Worm (Caenorhabditis elegans) whole organism, L4 larva: ENCODE data around the gene R10E4.7.

Experiments used
- F26F4.8 ChIP-seq: fragments of 200-800 bp; sonication (Bioruptor generic); conservative IDR thresholded peaks from 2 replicates; pipeline ENCODE4 v1.3.6; 2022; ENCODE audit warnings: missing genetic modification characterization, missing compliant biosample characterization
- F37D6.2 ChIP-seq: sonication (generic microtip); optimal IDR thresholded peaks from 2 replicates; lab custom pipeline; 2016; ENCODE audit warnings: mild to moderate bottlenecking, missing genetic modification characterization, missing compliant biosample characterization
- R02D3.7 ChIP-seq: fragments of 150-350 bp; sonication (generic microtip); optimal IDR thresholded peaks from 3 replicates; lab custom pipeline; 2014; ENCODE audit warnings: missing biosample characterization, missing genetic modification characterization
- Y75B8A.6 ChIP-seq: fragments of 200-800 bp; sonication (Bioruptor generic); IDR thresholded peaks from 2 replicates; pipeline ENCODE4 v1.3.6; 2022; ENCODE audit warnings: missing genetic modification reagents, missing genetic modification characterization, missing compliant biosample characterization
- aha-1 ChIP-seq: fragments of 150-350 bp; peaks from one replicate; lab custom pipeline; 2014; ENCODE audit warnings: missing biosample characterization, missing genetic modification characterization
- ceh-20 ChIP-seq: fragments of 200-800 bp; sonication (Bioruptor generic); IDR thresholded peaks from 2 replicates; pipeline ENCODE4 v1.3.6; 2022; ENCODE audit warnings: missing genetic modification reagents, missing genetic modification characterization, missing compliant biosample characterization
- ceh-32 ChIP-seq: sonication (generic microtip); optimal IDR thresholded peaks from 2 replicates; lab custom pipeline; 2016; ENCODE audit warnings: mild to moderate bottlenecking, missing genetic modification characterization, missing compliant biosample characterization; ENCODE audit not compliant: poor library complexity
- dmd-6 ChIP-seq: fragments of 200-800 bp; sonication (Bioruptor generic); IDR thresholded peaks from 2 replicates; pipeline ENCODE4 v1.3.6; 2022; ENCODE audit warnings: missing genetic modification reagents, missing genetic modification characterization, missing compliant biosample characterization
- duxl-1 ChIP-seq: sonication (generic microtip); optimal IDR thresholded peaks from 2 replicates; lab custom pipeline; 2016; ENCODE audit warnings: mild to moderate bottlenecking, missing genetic modification characterization, moderate library complexity, missing compliant biosample characterization; ENCODE audit not compliant: poor library complexity
- gei-8 ChIP-seq: fragments of 200-800 bp; sonication (Bioruptor generic); optimal IDR thresholded peaks from 2 replicates; lab custom pipeline; 2018; ENCODE audit warnings: mild to moderate bottlenecking, missing genetic modification characterization, missing compliant biosample characterization
- jun-1 ChIP-seq: fragments of 150-350 bp; optimal IDR thresholded peaks from 2 replicates; lab custom pipeline; 2014; ENCODE audit warnings: missing biosample characterization, missing genetic modification reagents, missing genetic modification characterization
- lin-1 ChIP-seq: fragments of 200-800 bp; sonication (Bioruptor generic); IDR thresholded peaks from 2 replicates; pipeline ENCODE4 v1.3.6; 2022; ENCODE audit warnings: missing genetic modification reagents, missing genetic modification characterization, missing compliant biosample characterization
- lin-38 ChIP-seq: fragments of 200-800 bp; sonication (Bioruptor generic); IDR thresholded peaks from 2 replicates; pipeline ENCODE4 v1.3.6; 2022; ENCODE audit warnings: missing genetic modification reagents, missing genetic modification characterization, missing compliant biosample characterization
- madf-5 ChIP-seq, 2 experiments: fragments of 200-800 bp; sonication (Bioruptor generic); IDR thresholded peaks; 2 replicates each; pipeline ENCODE4 v1.3.6; 2022; ENCODE audit warnings: missing compliant biosample characterization in 2 of 2, missing genetic modification characterization in 2 of 2
- madf-9 ChIP-seq: fragments of 200-800 bp; sonication (Bioruptor generic); conservative IDR thresholded peaks from 2 replicates; pipeline ENCODE4 v1.3.6; 2022; ENCODE audit warnings: missing genetic modification reagents, missing genetic modification characterization, missing compliant biosample characterization
- mdl-1 ChIP-seq, 2 experiments: fragments of 150-350 bp in 1 of 2; sonication (generic microtip) in 1 of 2; optimal IDR thresholded peaks; 2 replicates each; lab custom pipeline; 2014 to 2017; ENCODE audit warnings: missing biosample characterization in 2 of 2, missing genetic modification characterization in 2 of 2
- mdt-29 ChIP-seq: fragments of 200-800 bp; sonication (Bioruptor generic); IDR thresholded peaks from 2 replicates; pipeline ENCODE4 v1.3.6; 2022; ENCODE audit warnings: missing genetic modification reagents, missing genetic modification characterization, missing compliant biosample characterization
- mxl-2 ChIP-seq: fragments of 200-800 bp; sonication (Bioruptor generic); conservative IDR thresholded peaks from 2 replicates; pipeline ENCODE4 v1.3.6; 2022; ENCODE audit warnings: missing genetic modification reagents, missing genetic modification characterization, missing compliant biosample characterization
- nhr-102 ChIP-seq: sonication (generic microtip); optimal IDR thresholded peaks from 2 replicates; lab custom pipeline; 2016; ENCODE audit warnings: mild to moderate bottlenecking, missing genetic modification characterization, moderate library complexity, missing compliant biosample characterization
- nhr-42 ChIP-seq: fragments of 200-800 bp; sonication (Bioruptor generic); IDR thresholded peaks from 2 replicates; pipeline ENCODE4 v1.3.6; 2022; ENCODE audit warnings: missing genetic modification characterization, missing compliant biosample characterization
- pha-4 ChIP-seq, 2 experiments: fragments of 150-350 bp in 1 of 2; fragments of 200-800 bp in 1 of 2; sonication (Bioruptor generic) in 1 of 2; IDR thresholded peaks in 1 of 2; optimal IDR thresholded peaks in 1 of 2; 2 replicates each; pipeline versions ENCODE4 v1.3.6 to Lab custom; 2014 to 2022; ENCODE audit warnings: missing genetic modification characterization in 2 of 2, missing genetic modification reagents in 2 of 2, missing biosample characterization in 1 of 2, missing compliant biosample characterization in 1 of 2
- php-3 ChIP-seq: fragments of 200-800 bp; sonication (Bioruptor generic); IDR thresholded peaks from 2 replicates; pipeline ENCODE4 v1.3.6; 2022; ENCODE audit warnings: missing genetic modification reagents, missing genetic modification characterization, missing compliant biosample characterization
- saeg-2 ChIP-seq: fragments of 200-800 bp; sonication (Bioruptor generic); IDR thresholded peaks from 2 replicates; pipeline ENCODE4 v1.3.6; 2022; ENCODE audit warnings: missing genetic modification reagents, missing genetic modification characterization, missing compliant biosample characterization
- sdz-12 ChIP-seq: fragments of 200-800 bp; sonication (Bioruptor generic); optimal IDR thresholded peaks from 2 replicates; lab custom pipeline; 2018; ENCODE audit warnings: mild to moderate bottlenecking, missing genetic modification characterization, missing compliant biosample characterization
- skn-1 ChIP-seq: fragments of 150-350 bp; optimal IDR thresholded peaks from 2 replicates; lab custom pipeline; 2014; ENCODE audit warnings: missing biosample characterization, missing genetic modification characterization
- snpc-4 ChIP-seq: fragments of 150-350 bp; optimal IDR thresholded peaks from 2 replicates; lab custom pipeline; 2014; ENCODE audit warnings: missing biosample characterization, missing genetic modification characterization
- spr-1 ChIP-seq: sonication (generic microtip); optimal IDR thresholded peaks from 2 replicates; lab custom pipeline; 2016; ENCODE audit warnings: mild to moderate bottlenecking, missing genetic modification characterization, missing compliant biosample characterization
- unc-62 ChIP-seq, 3 experiments: fragments of 150-350 bp in 1 of 3; sonication (generic microtip); optimal IDR thresholded peaks in 2 of 3; peaks in 1 of 3; 1 replicate in 1 of 3; 2 replicates in 2 of 3; lab custom pipeline; 2014 to 2017; ENCODE audit warnings: missing biosample characterization in 3 of 3, missing genetic modification characterization in 3 of 3, missing genetic modification reagents in 3 of 3, missing genotype in 1 of 3
- zfp-2 ChIP-seq: sonication (generic microtip); optimal IDR thresholded peaks from 2 replicates; lab custom pipeline; 2016; ENCODE audit warnings: mild to moderate bottlenecking, missing genetic modification characterization, missing compliant biosample characterization
- zfp-3 ChIP-seq: fragments of 200-800 bp; sonication (Bioruptor generic); conservative IDR thresholded peaks from 2 replicates; pipeline ENCODE4 v1.3.6; 2022; ENCODE audit warnings: missing genetic modification reagents, missing genetic modification characterization, missing compliant biosample characterization
- ztf-11 ChIP-seq: fragments of 150-350 bp; optimal IDR thresholded peaks from 2 replicates; lab custom pipeline; 2014; ENCODE audit warnings: missing biosample characterization, missing genetic modification characterization
- ztf-7 ChIP-seq: fragments of 150-350 bp; optimal IDR thresholded peaks from 2 replicates; lab custom pipeline; 2014; ENCODE audit warnings: missing biosample characterization, missing genetic modification characterization

The R10E4.7 gene

DNA sequence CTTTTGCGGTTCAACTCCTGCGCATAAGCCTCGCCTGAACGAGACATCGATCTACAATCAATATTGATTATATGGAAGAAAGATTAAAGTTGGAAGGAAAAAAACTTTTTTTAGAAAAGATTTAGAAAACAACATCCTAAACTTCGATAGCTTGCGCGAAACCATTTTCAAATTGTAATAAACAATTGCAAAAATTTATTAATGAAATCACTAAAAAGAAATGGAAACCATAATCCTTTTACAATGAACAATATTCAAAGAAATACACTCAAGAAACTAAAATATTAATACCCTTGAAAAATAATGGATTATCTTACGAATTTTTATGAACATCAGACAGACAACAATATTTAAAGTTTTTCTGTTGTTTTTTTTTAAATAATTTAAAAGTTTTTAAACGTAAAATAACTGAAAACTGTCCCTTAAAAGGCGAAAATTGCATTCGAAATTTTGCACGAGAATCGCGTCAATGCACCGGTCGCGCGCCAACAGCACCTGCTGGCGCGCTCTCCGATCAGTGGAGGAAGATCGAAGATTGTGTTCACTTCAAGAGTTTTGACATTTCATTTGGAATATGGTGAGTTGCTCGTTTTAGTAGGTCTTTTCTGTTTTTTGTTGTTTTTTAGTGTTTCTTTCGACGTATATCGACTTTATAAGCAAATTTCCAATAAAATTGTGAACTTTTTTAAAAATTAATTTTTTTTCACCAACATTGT, 25.2 kb upstream of the R10E4.7 start, which contains the start of the genes sftb-1 and R10E4.1 (continued):
- no peak for TF ChIP-seq Y75B8A.6 (GFP tag; lab: Robert Waterston, UW)
- no peak for TF ChIP-seq madf-9 (GFP tag; lab: Robert Waterston, UW)
- peak; percentile 59 for TF ChIP-seq dmd-6 (GFP tag; lab: Robert Waterston, UW)
- TF ChIP-seq F37D6.2 (tag; lab: Kevin White, UChicago), result peak; percentile 15
- TF ChIP-seq sdz-12, result no peak
- no peak for TF ChIP-seq R02D3.7 (tag; lab: Kevin White, UChicago)
- TF ChIP-seq mdl-1 (tag; optimal IDR thresholded peaks at IDR 0.05; lab: Kevin White, UChicago), result peak in 1 of 2 experiments; percentile 20
- peak; percentile 23 for TF ChIP-seq duxl-1 (tag; lab: Kevin White, UChicago)
- TF ChIP-seq aha-1 (tag; lab: Kevin White, UChicago), result peak; percentile 85
- TF ChIP-seq nhr-102, result peak; percentile 45
- peak; percentile 67 for TF ChIP-seq lin-38 (GFP tag; lab: Robert Waterston, UW)
- TF ChIP-seq jun-1, result no peak
- no peak for TF ChIP-seq F26F4.8
- no peak for TF ChIP-seq php-3 (GFP tag; lab: Robert Waterston, UW)
- no peak for TF ChIP-seq spr-1
- TF ChIP-seq ztf-7 (tag; lab: Kevin White, UChicago), result peak; percentile 25
- no peak for TF ChIP-seq ceh-32
- TF ChIP-seq ztf-11 (tag; lab: Kevin White, UChicago), result no peak
- no peak for TF ChIP-seq madf-5 (GFP tag; IDR thresholded peaks at IDR 0.05; lab: Robert Waterston, UW)
- TF ChIP-seq ceh-20 (GFP tag; lab: Robert Waterston, UW), result no peak
- no peak for TF ChIP-seq gei-8 (GFP tag; lab: Kevin White, UChicago)
- TF ChIP-seq saeg-2 (GFP tag; lab: Robert Waterston, UW), result no peak
- TF ChIP-seq lin-1 (GFP tag; lab: Robert Waterston, UW), result no peak
- no peak for TF ChIP-seq mxl-2 (GFP tag; lab: Robert Waterston, UW)
- TF ChIP-seq mdt-29 (GFP tag; lab: Robert Waterston, UW), result no peak
- no peak for TF ChIP-seq skn-1 (tag; lab: Kevin White, UChicago)
- TF ChIP-seq nhr-42 (GFP tag; lab: Robert Waterston, UW), result no peak

DNA sequence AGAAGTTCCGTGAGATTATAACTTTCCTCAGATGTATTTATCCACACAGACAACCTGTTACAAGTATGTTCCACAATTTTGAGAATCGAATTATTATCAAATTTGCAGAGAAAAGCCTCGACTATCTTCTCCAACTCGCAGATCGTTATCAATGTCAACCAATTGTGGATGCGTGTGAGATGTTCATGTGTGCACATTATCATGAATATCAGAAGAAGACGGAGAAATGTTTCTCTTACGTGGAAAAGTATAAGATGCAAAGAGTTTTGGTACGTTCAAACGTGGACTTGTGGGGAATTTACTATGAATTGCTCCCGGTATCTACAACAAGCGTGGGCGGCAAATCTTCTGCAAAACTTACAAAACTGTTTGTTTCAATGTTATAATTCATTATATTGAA, 23.6 kb upstream of the R10E4.7 start:
- TF ChIP-seq unc-62 (GFP tag; optimal IDR thresholded peaks at IDR 0.05 in 1 of 2; lab: Kevin White, UChicago), result peak in 1 of 2 experiments; percentile 92
- TF ChIP-seq unc-62 (tag; optimal IDR thresholded peaks at IDR 0.05; lab: Kevin White, UChicago), result no peak
- no peak for TF ChIP-seq nhr-102
- TF ChIP-seq, all 104 proteins: peak for 1

DNA sequence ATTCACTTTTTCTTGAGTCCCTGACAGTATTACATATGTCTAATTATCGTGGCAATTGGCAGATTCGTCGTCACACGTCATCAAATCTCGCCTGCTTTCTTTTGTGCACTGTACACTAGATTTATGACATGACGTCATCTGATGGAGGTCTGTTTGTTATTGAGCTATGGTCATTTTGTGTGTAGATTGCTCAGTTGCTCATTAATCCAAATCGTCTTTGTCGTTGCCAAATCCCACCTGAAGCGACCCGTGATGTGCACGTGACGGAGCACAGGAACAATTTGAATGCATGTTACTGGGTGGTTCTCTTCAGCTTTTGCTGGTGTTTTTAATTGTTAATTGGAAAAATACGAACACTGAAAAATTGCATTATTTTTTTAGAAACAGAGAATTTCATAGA, 21.7 kb upstream of the R10E4.7 start:
- no peak for TF ChIP-seq pha-4 (GFP tag; IDR thresholded peaks at IDR 0.05; lab: Robert Waterston, UW)
- no peak for TF ChIP-seq pha-4 (tag; optimal IDR thresholded peaks at IDR 0.05; lab: Kevin White, UChicago)
- TF ChIP-seq zfp-3, result 0 out of 2 replicates have a peak, but pooled peaks have one; percentile 31
- TF ChIP-seq snpc-4, result no peak

DNA sequence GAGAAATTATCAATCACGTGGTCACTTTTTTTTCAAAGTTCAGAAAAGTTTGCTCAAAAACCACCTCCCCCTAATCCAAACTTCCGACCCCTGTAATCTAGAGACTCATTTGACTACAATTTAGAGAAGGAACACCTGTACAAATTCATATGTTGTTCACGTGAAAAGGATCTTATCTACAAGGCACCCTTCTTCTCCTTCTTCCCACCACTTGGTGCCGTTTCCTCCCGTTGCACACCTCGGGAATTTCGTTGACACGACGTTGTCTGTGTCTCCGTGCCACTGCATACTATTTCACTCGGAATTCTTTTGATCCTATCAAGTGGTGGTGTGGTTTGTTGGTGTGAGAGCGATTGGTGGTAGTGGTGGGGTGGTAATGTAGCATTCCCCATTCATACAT, 20.1 kb upstream of the R10E4.7 start:
- TF ChIP-seq nhr-42 (GFP tag; lab: Robert Waterston, UW), result no peak
- no peak for TF ChIP-seq zfp-2 (tag; lab: Kevin White, UChicago)
- no peak for TF ChIP-seq F37D6.2 (tag; lab: Kevin White, UChicago)
- TF ChIP-seq unc-62 (GFP tag; optimal IDR thresholded peaks at IDR 0.05 in 1 of 2; lab: Kevin White, UChicago), result peak in 1 of 2 experiments; percentile 93
- TF ChIP-seq unc-62 (tag; optimal IDR thresholded peaks at IDR 0.05; lab: Kevin White, UChicago), result no peak
- no peak for TF ChIP-seq ceh-20 (GFP tag; lab: Robert Waterston, UW)
